Worm (Caenorhabditis elegans) whole organism, young adult: ENCODE measurements around the gene nhr-167.

Experiments used
- F33H1.4 ChIP-seq: fragments of 200-800 bp; sonication (Bioruptor generic); IDR thresholded peaks from 2 replicates; pipeline ENCODE4 v1.3.6; 2022; ENCODE audit warnings: missing genetic modification reagents, missing genetic modification characterization, missing compliant biosample characterization
- F52B5.7 ChIP-seq: sonication (generic microtip); optimal IDR thresholded peaks from 2 replicates; lab custom pipeline; 2016; ENCODE audit warnings: mild to moderate bottlenecking, missing genetic modification characterization, missing compliant biosample characterization
- F55B11.4 ChIP-seq: sonication (generic microtip); optimal IDR thresholded peaks from 2 replicates; lab custom pipeline; 2016; ENCODE audit warnings: missing compliant biosample characterization, missing genetic modification characterization, borderline replicate concordance; ENCODE audit not compliant: insufficient read depth
- F57A8.1 ChIP-seq: fragments of 200-800 bp; sonication (Bioruptor generic); optimal IDR thresholded peaks from 2 replicates; lab custom pipeline; 2018; ENCODE audit warnings: mild to moderate bottlenecking, missing genetic modification characterization, moderate library complexity, missing compliant biosample characterization
- K11D2.4 ChIP-seq: fragments of 200-800 bp; sonication (Bioruptor generic); IDR thresholded peaks from 2 replicates; pipeline ENCODE4 v1.3.6; 2022; ENCODE audit warnings: missing genetic modification reagents, missing genetic modification characterization, missing compliant biosample characterization
- Y53G8AR.9 ChIP-seq: fragments of 200-800 bp; sonication (Bioruptor generic); conservative IDR thresholded peaks from 2 replicates; pipeline ENCODE4 v1.3.6; 2022; ENCODE audit warnings: missing genetic modification reagents, missing genetic modification characterization, missing compliant biosample characterization
- Y79H2A.3 ChIP-seq: fragments of 200-800 bp; sonication (Bioruptor generic); conservative IDR thresholded peaks from 2 replicates; pipeline ENCODE4 v1.3.6; 2022; ENCODE audit warnings: missing genetic modification reagents, missing genetic modification characterization, missing compliant biosample characterization
- Y95B8A.8 ChIP-seq: fragments of 200-800 bp; sonication (Bioruptor generic); IDR thresholded peaks from 2 replicates; pipeline ENCODE4 v1.3.6; 2022; ENCODE audit warnings: missing genetic modification reagents, missing genetic modification characterization, missing compliant biosample characterization
- ZK185.1 ChIP-seq: sonication (generic microtip); optimal IDR thresholded peaks from 2 replicates; lab custom pipeline; 2016; ENCODE audit warnings: mild to moderate bottlenecking, missing genetic modification characterization, missing compliant biosample characterization; ENCODE audit not compliant: poor library complexity, severe bottlenecking
- aptf-2 ChIP-seq: fragments of 200-800 bp; sonication (Bioruptor generic); conservative IDR thresholded peaks from 2 replicates; pipeline ENCODE4 v1.3.6; 2022; ENCODE audit warnings: missing genetic modification reagents, missing genetic modification characterization, missing compliant biosample characterization
- aptf-3 ChIP-seq: fragments of 200-800 bp; sonication (Bioruptor generic); IDR thresholded peaks from 2 replicates; pipeline ENCODE4 v1.3.6; 2022; ENCODE audit warnings: missing genetic modification characterization, missing compliant biosample characterization
- athp-1 ChIP-seq: sonication (generic microtip); optimal IDR thresholded peaks from 2 replicates; lab custom pipeline; 2017; ENCODE audit warnings: mild to moderate bottlenecking, missing genetic modification characterization, missing compliant biosample characterization
- cebp-2 ChIP-seq: fragments of 200-800 bp; sonication (Bioruptor generic); IDR thresholded peaks from 2 replicates; pipeline ENCODE4 v1.3.6; 2022; ENCODE audit warnings: missing genetic modification characterization, missing compliant biosample characterization
- ceh-100 ChIP-seq: fragments of 200-800 bp; sonication (Bioruptor generic); IDR thresholded peaks from 2 replicates; pipeline ENCODE4 v1.3.6; 2022; ENCODE audit warnings: missing genetic modification reagents, missing genetic modification characterization, missing compliant biosample characterization
- ceh-58 ChIP-seq: fragments of 200-800 bp; sonication (Bioruptor generic); IDR thresholded peaks from 2 replicates; pipeline ENCODE4 v1.3.6; 2022; ENCODE audit warnings: missing genetic modification characterization, missing compliant biosample characterization
- ceh-91 ChIP-seq: fragments of 200-800 bp; sonication (Bioruptor generic); IDR thresholded peaks from 2 replicates; pipeline ENCODE4 v1.3.6; 2022; ENCODE audit warnings: missing genetic modification reagents, missing genetic modification characterization, missing compliant biosample characterization
- chd-7 ChIP-seq: sonication (generic microtip); optimal IDR thresholded peaks from 2 replicates; lab custom pipeline; 2016; ENCODE audit warnings: mild to moderate bottlenecking, missing genetic modification characterization, moderate library complexity, missing compliant biosample characterization
- die-1 ChIP-seq: sonication (generic microtip); optimal IDR thresholded peaks from 2 replicates; lab custom pipeline; 2016; ENCODE audit warnings: missing genotype, mild to moderate bottlenecking, missing genetic modification characterization, missing compliant biosample characterization
- dox-1 ChIP-seq: fragments of 200-800 bp; sonication (Bioruptor generic); IDR thresholded peaks from 2 replicates; pipeline ENCODE4 v1.3.6; 2022; ENCODE audit warnings: missing genetic modification reagents, missing genetic modification characterization, missing compliant biosample characterization
- ekl-4 ChIP-seq: fragments of 200-800 bp; sonication (Bioruptor generic); IDR thresholded peaks from 2 replicates; pipeline ENCODE4 v1.3.6; 2022; ENCODE audit warnings: missing genetic modification reagents, missing genetic modification characterization, missing compliant biosample characterization
- ets-4 ChIP-seq: fragments of 200-800 bp; sonication (Bioruptor generic); optimal IDR thresholded peaks from 2 replicates; lab custom pipeline; 2018; ENCODE audit warnings: mild to moderate bottlenecking, missing genetic modification characterization, missing compliant biosample characterization
- hlh-12 ChIP-seq: sonication (generic microtip); optimal IDR thresholded peaks from 2 replicates; lab custom pipeline; 2016; ENCODE audit warnings: missing genetic modification characterization, missing compliant biosample characterization
- hlh-26 ChIP-seq: fragments of 200-800 bp; sonication (Bioruptor generic); conservative IDR thresholded peaks from 2 replicates; pipeline ENCODE4 v1.3.6; 2022; ENCODE audit warnings: missing genetic modification reagents, missing genetic modification characterization, missing compliant biosample characterization
- lin-26 ChIP-seq: fragments of 200-800 bp; sonication (Bioruptor generic); IDR thresholded peaks from 2 replicates; pipeline ENCODE4 v1.3.6; 2022; ENCODE audit warnings: missing genetic modification reagents, missing genetic modification characterization, missing compliant biosample characterization
- madf-6 ChIP-seq: fragments of 200-800 bp; sonication (Bioruptor generic); IDR thresholded peaks from 2 replicates; pipeline ENCODE4 v1.3.6; 2022; ENCODE audit warnings: missing genetic modification reagents, missing genetic modification characterization, missing compliant biosample characterization
- madf-8 ChIP-seq: fragments of 200-800 bp; sonication (Bioruptor generic); conservative IDR thresholded peaks from 2 replicates; pipeline ENCODE4 v1.3.6; 2022; ENCODE audit warnings: missing genetic modification reagents, missing genetic modification characterization, missing compliant biosample characterization
- mcd-1 ChIP-seq: fragments of 200-800 bp; sonication (Bioruptor generic); IDR thresholded peaks from 2 replicates; pipeline ENCODE4 v1.3.6; 2022; ENCODE audit warnings: missing genetic modification reagents, missing genetic modification characterization, missing compliant biosample characterization
- nfya-2 ChIP-seq: fragments of 200-800 bp; sonication (Bioruptor generic); IDR thresholded peaks from 2 replicates; pipeline ENCODE4 v1.3.6; 2022; ENCODE audit warnings: missing genetic modification reagents, missing genetic modification characterization, missing compliant biosample characterization
- nfyb-1 ChIP-seq: fragments of 200-800 bp; sonication (Bioruptor generic); IDR thresholded peaks from 2 replicates; pipeline ENCODE4 v1.3.6; 2022; ENCODE audit warnings: missing genetic modification reagents, missing genetic modification characterization, missing compliant biosample characterization
- nhr-90 ChIP-seq: sonication (generic microtip); optimal IDR thresholded peaks from 2 replicates; lab custom pipeline; 2016; ENCODE audit warnings: missing genotype, mild to moderate bottlenecking, missing genetic modification characterization, missing compliant biosample characterization
- pbrm-1 ChIP-seq: fragments of 200-800 bp; sonication (Bioruptor generic); IDR thresholded peaks from 2 replicates; pipeline ENCODE4 v1.3.6; 2022; ENCODE audit warnings: missing genetic modification reagents, missing genetic modification characterization, missing compliant biosample characterization
- rec-8 ChIP-seq, 2 experiments: sonication (generic microtip); optimal IDR thresholded peaks; 2 replicates each; lab custom pipeline; 2016; ENCODE audit warnings: mild to moderate bottlenecking in 2 of 2, missing genetic modification characterization in 2 of 2, missing genetic modification reagents in 2 of 2, missing genotype in 2 of 2, missing biosample characterization in 1 of 2, missing compliant biosample characterization in 1 of 2, moderate library complexity in 1 of 2
- repo-1 ChIP-seq: sonication (generic microtip); optimal IDR thresholded peaks from 2 replicates; lab custom pipeline; 2017; ENCODE audit warnings: mild to moderate bottlenecking, missing genetic modification characterization, missing compliant biosample characterization
- rpc-1 ChIP-seq, 2 experiments: fragments of 150-350 bp in 1 of 2; sonication (generic microtip) in 1 of 2; optimal IDR thresholded peaks; 2 replicates each; lab custom pipeline; 2014 to 2018; ENCODE audit warnings: missing biosample characterization in 1 of 2, missing genetic modification characterization in 1 of 2, missing genetic modification reagents in 1 of 2, missing genotype in 1 of 2
- sptf-2 ChIP-seq: fragments of 200-800 bp; sonication (Bioruptor generic); optimal IDR thresholded peaks from 2 replicates; lab custom pipeline; 2018; ENCODE audit warnings: mild to moderate bottlenecking, missing genetic modification characterization, missing compliant biosample characterization
- ztf-18 ChIP-seq: sonication (generic microtip); optimal IDR thresholded peaks from 2 replicates; lab custom pipeline; 2016; ENCODE audit warnings: missing genotype, mild to moderate bottlenecking, missing genetic modification characterization, missing compliant biosample characterization
- ztf-28 ChIP-seq: fragments of 200-800 bp; sonication (Bioruptor generic); IDR thresholded peaks from 2 replicates; pipeline ENCODE4 v1.3.6; 2022; ENCODE audit warnings: missing genetic modification reagents, missing genetic modification characterization, missing compliant biosample characterization

Gene nhr-167

DNA sequence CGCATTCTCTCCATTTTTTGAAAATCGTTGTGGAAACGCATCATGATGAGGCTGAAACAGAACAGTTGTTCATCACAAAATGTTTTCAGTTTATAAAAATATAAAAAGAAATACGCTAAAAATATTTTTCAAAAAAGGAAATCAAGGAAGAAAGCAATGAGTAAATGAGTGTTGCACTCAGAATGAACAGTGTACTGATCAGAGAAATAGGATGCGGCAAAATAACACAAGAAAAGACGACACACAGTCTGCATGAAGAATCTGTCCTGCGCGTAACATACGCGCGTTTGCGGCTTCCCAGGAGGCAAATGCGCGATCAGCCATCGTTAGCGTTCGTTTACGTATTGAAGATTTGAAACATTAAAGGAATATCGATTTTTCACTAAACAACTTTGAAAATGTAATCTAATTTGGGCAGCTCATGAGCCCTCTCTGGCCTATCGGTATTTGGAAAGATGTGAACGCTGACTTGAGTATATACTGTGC, 1.7 kb upstream of the nhr-167 start, which contains the start of gene C49F5.3:
Gene C49F5.3 (minus strand): TSS at position 51 of the 486 bp plus-strand sequence.
- TF ChIP-seq pbrm-1: no peak
- peak; percentile 97 for TF ChIP-seq aptf-2 (GFP tag; lab: Robert Waterston, UW)

DNA sequence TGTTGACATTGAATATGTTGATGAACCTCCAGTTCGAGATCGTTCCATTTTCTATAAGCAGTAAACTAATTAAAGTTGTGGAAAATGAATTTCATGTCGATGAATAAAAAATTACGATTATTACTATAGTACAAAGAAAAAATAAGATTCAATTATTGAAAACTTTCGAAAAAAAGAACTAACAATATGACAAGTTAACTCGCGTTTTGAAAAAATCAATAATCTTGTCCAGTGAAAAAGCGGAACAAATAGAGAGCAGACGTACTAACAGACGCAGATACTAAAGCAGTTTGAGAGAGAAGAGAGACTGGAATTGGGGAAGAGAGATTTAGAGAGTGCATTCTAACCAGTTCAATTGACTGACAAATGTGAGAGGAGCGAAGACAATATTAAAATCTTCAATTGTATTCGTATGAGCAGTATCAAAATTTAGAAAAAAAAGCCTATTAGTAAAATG, 7.2 kb downstream of the nhr-167 start, which contains the start of gene set-6:
Gene set-6 (minus strand): TSS at position 51 of the 457 bp plus-strand sequence.
- no peak for TF ChIP-seq madf-8 (GFP tag; lab: Robert Waterston, UW)
- no peak for TF ChIP-seq ceh-100 (GFP tag; lab: Robert Waterston, UW)
- no peak for TF ChIP-seq F57A8.1 (GFP tag; lab: Kevin White, UChicago)
- TF ChIP-seq Y79H2A.3 (GFP tag; lab: Robert Waterston, UW): no peak
- TF ChIP-seq F55B11.4 (tag; lab: Kevin White, UChicago): no peak
- no peak for TF ChIP-seq ceh-58 (GFP tag; lab: Robert Waterston, UW)
- TF ChIP-seq ceh-91 (GFP tag; lab: Robert Waterston, UW): no peak
- no peak for TF ChIP-seq F52B5.7
- no peak for TF ChIP-seq dox-1 (GFP tag; lab: Robert Waterston, UW)
- TF ChIP-seq aptf-3: no peak
- no peak for TF ChIP-seq rec-8 (tag; optimal IDR thresholded peaks at IDR 0.05; lab: Kevin White, UChicago)
- TF ChIP-seq nfya-2 (GFP tag; lab: Robert Waterston, UW): no peak
- no peak for TF ChIP-seq ztf-18 (tag; lab: Kevin White, UChicago)
- TF ChIP-seq die-1: no peak
- no peak for TF ChIP-seq ets-4 (GFP tag; lab: Kevin White, UChicago)
- TF ChIP-seq athp-1: no peak
- no peak for TF ChIP-seq nhr-90
- TF ChIP-seq K11D2.4: no peak
- no peak for TF ChIP-seq ZK185.1 (tag; lab: Kevin White, UChicago)
- no peak for TF ChIP-seq Y95B8A.8

DNA sequence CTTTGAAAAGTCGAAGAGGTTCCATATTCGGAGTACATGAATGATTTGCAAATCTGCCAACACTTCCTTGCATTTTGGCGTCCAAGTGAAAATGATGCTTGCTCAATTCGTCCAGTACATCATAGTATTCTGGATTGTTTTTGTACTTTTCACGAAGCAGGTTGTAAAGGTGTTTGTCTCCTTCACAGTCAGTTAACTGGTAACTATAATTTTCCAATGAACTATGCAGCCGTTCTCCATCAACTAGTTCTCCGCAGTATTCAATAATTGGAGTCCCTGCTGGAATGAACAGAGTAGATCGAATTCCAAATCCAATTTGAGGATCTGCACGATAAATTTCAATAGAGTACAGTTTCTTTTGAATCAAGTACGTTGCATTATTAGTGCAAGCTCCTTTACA, 10.6 kb downstream of the nhr-167 start:
- TF ChIP-seq repo-1 (tag; lab: Kevin White, UChicago) (peak; percentile 6), madf-6 (no peak)

ce11 chrX:11969554-11969953, 12.3 kb downstream of the nhr-167 start:
- TF ChIP-seq ztf-28 (GFP tag; lab: Robert Waterston, UW): no peak
- TF ChIP-seq rec-8 (tag; optimal IDR thresholded peaks at IDR 0.05; lab: Kevin White, UChicago): no peak
- TF ChIP-seq chd-7 (tag; lab: Kevin White, UChicago): no peak
- no peak for TF ChIP-seq F55B11.4 (tag; lab: Kevin White, UChicago)
- no peak for TF ChIP-seq ceh-58 (GFP tag; lab: Robert Waterston, UW)
- TF ChIP-seq K11D2.4: peak; percentile 29; the same call in 1 of the 2 replicates
- no peak for TF ChIP-seq nfyb-1 (GFP tag; lab: Robert Waterston, UW)
- TF ChIP-seq ekl-4 (GFP tag; lab: Robert Waterston, UW): no peak
- no peak for TF ChIP-seq rpc-1 (optimal IDR thresholded peaks at IDR 0.05; lab: Kevin White, UChicago)
- TF ChIP-seq rpc-1 (tag; optimal IDR thresholded peaks at IDR 0.05; lab: Kevin White, UChicago): no peak

DNA sequence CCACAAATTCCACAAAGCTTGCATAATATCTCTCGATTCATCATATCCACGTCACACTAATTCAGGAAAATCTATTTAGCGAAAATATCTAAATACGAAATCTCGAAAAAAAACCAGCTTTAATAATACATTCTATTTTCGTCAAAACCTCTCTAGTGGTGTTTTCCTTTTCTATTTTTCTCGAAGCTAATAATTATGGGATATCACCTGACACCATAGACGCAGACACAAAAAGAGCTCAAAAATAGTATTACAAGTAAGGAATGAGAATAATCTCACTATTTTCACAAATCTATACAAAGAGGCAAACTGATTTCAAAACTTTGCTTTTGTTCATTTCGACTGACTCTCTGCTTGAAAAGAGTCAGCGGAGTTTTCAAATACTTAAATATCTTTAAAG, 12.8 kb downstream of the nhr-167 start:
- TF ChIP-seq Y53G8AR.9 (GFP tag; lab: Robert Waterston, UW): no peak
- TF ChIP-seq cebp-2 (GFP tag; lab: Robert Waterston, UW): no peak
- no peak for TF ChIP-seq nhr-90
- no peak for TF ChIP-seq sptf-2 (GFP tag; lab: Kevin White, UChicago)
- TF ChIP-seq F33H1.4 (GFP tag; lab: Robert Waterston, UW): no peak
- no peak for TF ChIP-seq mcd-1 (GFP tag; lab: Robert Waterston, UW)
- TF ChIP-seq lin-26: no peak
- TF ChIP-seq hlh-26 (GFP tag; lab: Robert Waterston, UW): no peak
- no peak for TF ChIP-seq hlh-12 (tag; lab: Kevin White, UChicago)
